Worm (Caenorhabditis elegans): ENCODE results near the gene npr-24.

Gene npr-24

DNA sequence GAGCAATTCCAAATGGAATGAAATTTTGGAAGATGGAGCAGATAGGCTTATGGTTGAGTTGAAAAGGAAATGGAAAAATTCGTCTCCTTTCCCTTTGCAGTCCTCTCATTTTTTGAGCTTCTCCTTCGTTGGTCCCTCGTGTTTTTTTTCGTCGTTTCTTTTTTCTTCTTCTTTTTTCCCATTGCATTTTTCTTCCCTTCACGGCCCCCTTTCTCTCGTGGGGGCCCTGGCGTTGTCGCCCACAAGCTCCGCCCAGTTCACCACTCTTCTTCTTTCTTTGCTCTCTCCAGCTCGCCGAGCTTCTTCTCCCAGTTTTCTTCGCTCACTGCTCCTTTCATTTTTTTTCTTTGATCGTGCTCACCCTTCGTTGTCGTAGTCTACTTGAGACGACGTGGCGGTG is 32.8 kb upstream of the npr-24 start:
- no peak for TF ChIP-seq ztf-11 (tag; optimal IDR thresholded peaks at IDR 0.05)
- peak; percentile 6 for TF ChIP-seq tbx-2 (tag; optimal IDR thresholded peaks at IDR 0.05)
- peak; percentile 62 for TF ChIP-seq fkh-10 (GFP tag; optimal IDR thresholded peaks at IDR 0.05)
- TF ChIP-seq nfya-1 (tag; optimal IDR thresholded peaks at IDR 0.05; ENCODE audit: insufficient read depth): peak; percentile 61
- TF ChIP-seq hmg-11 (tag; optimal IDR thresholded peaks at IDR 0.05): peak; percentile 62
- no peak for TF ChIP-seq mml-1 (tag; optimal IDR thresholded peaks at IDR 0.05)
- no peak for TF ChIP-seq unc-62 (GFP tag; optimal IDR thresholded peaks at IDR 0.05)
- peak; percentile 19 for TF ChIP-seq snpc-4 (tag; optimal IDR thresholded peaks at IDR 0.05)
- peak; percentile 78 for TF ChIP-seq lin-39 (tag; optimal IDR thresholded peaks at IDR 0.05)
- no peak for TF ChIP-seq nhr-11 (tag; optimal IDR thresholded peaks at IDR 0.05)

DNA sequence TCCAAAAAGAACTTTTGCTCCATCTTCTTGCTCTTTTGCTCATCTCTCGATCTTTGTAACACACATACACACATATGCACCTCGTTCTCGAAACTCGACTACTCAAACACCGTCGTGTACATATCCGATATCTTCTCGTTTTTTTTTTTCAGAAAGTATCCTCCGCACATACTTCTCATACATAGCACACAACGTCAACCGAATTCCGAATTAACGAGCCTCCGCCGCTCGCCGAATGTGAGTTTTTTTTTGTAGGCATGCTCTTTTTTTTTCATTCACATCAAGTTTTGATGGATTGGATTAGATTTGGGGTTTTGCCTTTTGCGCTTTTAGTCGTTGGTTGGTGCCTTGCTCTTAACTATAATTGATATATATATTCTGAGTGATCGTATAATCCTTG is 31.7 kb upstream of the npr-24 start:
- TF ChIP-seq fkh-10 (GFP tag; optimal IDR thresholded peaks at IDR 0.05): peak; percentile 49
- TF ChIP-seq snpc-4 (tag; optimal IDR thresholded peaks at IDR 0.05): no peak

DNA sequence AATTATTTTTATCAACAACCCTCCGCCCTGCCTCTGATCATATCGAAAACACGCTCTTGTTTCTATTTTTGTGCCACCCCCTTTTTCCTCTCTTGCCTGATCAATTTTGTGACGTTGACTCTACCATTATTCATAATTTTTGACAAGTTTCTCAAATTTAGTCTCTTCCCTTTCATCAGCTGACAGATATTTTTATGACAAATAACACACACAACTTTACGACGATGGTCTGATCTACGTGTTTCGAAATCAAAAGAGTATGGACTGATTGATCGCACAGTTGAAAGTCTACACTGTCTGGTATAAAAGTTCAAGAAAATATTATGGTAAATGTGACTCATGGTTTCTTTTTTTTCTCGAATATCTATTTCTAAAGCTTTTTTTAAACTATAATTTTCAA is 31.2 kb upstream of the npr-24 start:
- no peak for TF ChIP-seq nhr-25 (tag; optimal IDR thresholded peaks at IDR 0.05)
- TF ChIP-seq fos-1 (tag; optimal IDR thresholded peaks at IDR 0.05): no peak
- TF ChIP-seq pqm-1 (tag; optimal IDR thresholded peaks at IDR 0.05): no peak
- no peak for TF ChIP-seq nhr-237 (tag; optimal IDR thresholded peaks at IDR 0.05)
- no peak for TF ChIP-seq pha-4 (tag; optimal IDR thresholded peaks at IDR 0.05)
- no peak for TF ChIP-seq R02D3.7 (tag; optimal IDR thresholded peaks at IDR 0.05)
- TF ChIP-seq tbx-2 (tag; optimal IDR thresholded peaks at IDR 0.05): no peak
- no peak for TF ChIP-seq nhr-28 (tag; optimal IDR thresholded peaks at IDR 0.05)
- TF ChIP-seq elt-2 (tag; optimal IDR thresholded peaks at IDR 0.05): no peak
- no peak for TF ChIP-seq mdl-1 (tag; optimal IDR thresholded peaks at IDR 0.05)
- no peak for TF ChIP-seq skn-1 (tag; optimal IDR thresholded peaks at IDR 0.05)
- no peak for TF ChIP-seq eor-1 (tag; optimal IDR thresholded peaks at IDR 0.05)
- no peak for TF ChIP-seq lin-15B (tag; optimal IDR thresholded peaks at IDR 0.05)

DNA sequence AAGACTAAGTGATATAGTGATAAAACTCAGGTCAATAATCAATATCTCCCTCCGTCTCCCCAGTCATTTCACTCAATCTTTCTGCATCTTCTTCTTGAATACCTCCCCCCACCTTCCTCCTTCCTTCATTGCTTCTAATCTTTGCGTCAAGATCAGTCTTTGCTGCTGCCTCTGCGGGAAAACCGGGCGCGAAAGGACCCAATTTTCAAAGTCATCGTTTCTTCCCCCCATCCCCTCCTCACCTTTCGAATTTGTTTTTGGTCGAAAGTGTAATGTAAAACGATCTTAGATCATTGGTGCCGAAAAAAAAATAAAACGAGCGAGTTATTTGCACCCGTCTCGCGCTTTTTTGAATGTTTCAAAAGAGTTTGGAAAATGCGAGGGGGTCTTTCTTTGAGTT is 30.3 kb upstream of the npr-24 start:
- no peak for TF ChIP-seq eor-1 (tag; optimal IDR thresholded peaks at IDR 0.05)
- no peak for TF ChIP-seq zag-1 (tag; optimal IDR thresholded peaks at IDR 0.05)
- TF ChIP-seq nhr-11 (tag; optimal IDR thresholded peaks at IDR 0.05): no peak
- no peak for TF ChIP-seq ztf-11 (tag; optimal IDR thresholded peaks at IDR 0.05)
- TF ChIP-seq mml-1 (tag; optimal IDR thresholded peaks at IDR 0.05): no peak
- TF ChIP-seq egl-27 (tag; optimal IDR thresholded peaks at IDR 0.05): no peak
- TF ChIP-seq nhr-43 (tag; optimal IDR thresholded peaks at IDR 0.05; ENCODE audit: poor library complexity, severe bottlenecking): no peak
- TF ChIP-seq nhr-28 (tag; optimal IDR thresholded peaks at IDR 0.05): no peak
- no peak for TF ChIP-seq nhr-77 (tag; optimal IDR thresholded peaks at IDR 0.05)
- peak; percentile 54 for TF ChIP-seq nhr-23 (tag; optimal IDR thresholded peaks at IDR 0.05)
- TF ChIP-seq ceh-16 (tag; optimal IDR thresholded peaks at IDR 0.05): no peak
- TF ChIP-seq unc-62 (GFP tag; optimal IDR thresholded peaks at IDR 0.05): no peak
- no peak for TF ChIP-seq pha-4 (tag; optimal IDR thresholded peaks at IDR 0.05)
- TF ChIP-seq lin-15B (tag; optimal IDR thresholded peaks at IDR 0.05): no peak
- no peak for TF ChIP-seq nhr-12 (tag; optimal IDR thresholded peaks at IDR 0.05)
- peak; percentile 32 for TF ChIP-seq ama-1 (optimal IDR thresholded peaks at IDR 0.05)
- no peak for TF ChIP-seq lin-39 (tag; optimal IDR thresholded peaks at IDR 0.05)
- no peak for TF ChIP-seq elt-2 (tag; optimal IDR thresholded peaks at IDR 0.05)
- TF ChIP-seq ztf-4 (tag; optimal IDR thresholded peaks at IDR 0.05): no peak
- TF ChIP-seq egl-5 (tag; optimal IDR thresholded peaks at IDR 0.05): peak; percentile 65
- TF ChIP-seq nhr-25 (tag; optimal IDR thresholded peaks at IDR 0.05): peak; percentile 55
- TF ChIP-seq fkh-2 (tag; optimal IDR thresholded peaks at IDR 0.05): no peak
- TF ChIP-seq nhr-76 (tag; optimal IDR thresholded peaks at IDR 0.05): no peak
- no peak for TF ChIP-seq elt-3 (tag; optimal IDR thresholded peaks at IDR 0.05)
- no peak for TF ChIP-seq fos-1 (tag; optimal IDR thresholded peaks at IDR 0.05)
- TF ChIP-seq ceh-9 (tag; optimal IDR thresholded peaks at IDR 0.05): no peak
- peak; percentile 9 for TF ChIP-seq elt-1 (tag; optimal IDR thresholded peaks at IDR 0.05)
- no peak for TF ChIP-seq R02D3.7 (tag; optimal IDR thresholded peaks at IDR 0.05)

Measured in whole organism, L3 larva.